Worm (Caenorhabditis elegans): ENCODE measurements around the gene W07G4.2.
A peak's percentile ranks its signal among the peaks of the same experiment; 100 is the strongest.

W07G4.2 gene

DNA sequence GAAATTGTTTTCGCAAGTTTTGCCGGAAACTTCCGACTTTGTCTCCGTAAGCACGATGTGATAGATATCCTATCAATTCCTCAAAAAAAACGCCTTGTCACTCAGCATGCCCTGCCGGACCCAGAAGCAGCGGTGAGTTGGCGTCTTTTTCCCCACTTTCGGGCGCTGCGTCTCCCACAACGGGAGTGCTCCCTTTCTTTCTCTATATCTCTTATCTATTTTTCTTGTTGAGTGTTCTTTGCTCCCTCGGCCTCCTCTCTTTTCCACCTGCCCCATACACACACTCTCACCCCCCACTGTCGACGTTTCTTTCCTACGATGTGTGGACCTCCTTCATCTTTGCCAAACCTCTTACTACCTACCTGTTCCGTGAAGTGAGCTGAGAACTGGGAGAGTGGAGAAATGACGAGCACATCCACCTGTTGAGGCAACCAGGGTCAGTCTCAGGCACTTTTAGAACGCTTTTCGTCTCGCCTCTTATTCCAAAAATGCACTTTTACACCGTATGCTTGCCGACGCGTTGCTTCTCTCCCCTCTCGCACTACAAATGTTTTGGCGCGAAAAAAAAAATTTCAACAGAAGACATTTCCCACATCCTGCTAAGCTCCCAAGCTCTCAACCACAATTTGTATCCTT, 49.7 kb upstream of the W07G4.2 start (continued):
- TF ChIP-seq nhr-25 (tag; optimal IDR thresholded peaks at IDR 0.05; ENCODE audit: borderline replicate concordance, insufficient read depth), result peak; percentile 47
- no peak for TF ChIP-seq zfp-2 (tag; optimal IDR thresholded peaks at IDR 0.05)
- TF ChIP-seq pqm-1 (tag; optimal IDR thresholded peaks at IDR 0.05), result no peak
- TF ChIP-seq ZK337.2 (GFP tag; IDR thresholded peaks at IDR 0.05), result no peak
- peak; percentile 28 for TF ChIP-seq dpl-1 (GFP tag; optimal IDR thresholded peaks at IDR 0.05)
- TF ChIP-seq daf-12 (tag; optimal IDR thresholded peaks at IDR 0.05), result no peak
- TF ChIP-seq ZK546.5 (tag; optimal IDR thresholded peaks at IDR 0.05), result no peak
- peak; percentile 73 for TF ChIP-seq tra-1 (GFP tag; IDR thresholded peaks at IDR 0.05)
- TF ChIP-seq spr-1 (tag; optimal IDR thresholded peaks at IDR 0.05), result peak; percentile 46
- no peak for TF ChIP-seq aly-2 (tag; optimal IDR thresholded peaks at IDR 0.05)
- TF ChIP-seq pha-4 (GFP tag; IDR thresholded peaks at IDR 0.05), result peak; percentile 47; the same call in 1 of the 2 replicates
- no peak for TF ChIP-seq pha-4 (tag; optimal IDR thresholded peaks at IDR 0.05)
- TF ChIP-seq lin-38 (GFP tag; IDR thresholded peaks at IDR 0.05), result peak; percentile 64
- TF ChIP-seq set-16 (GFP tag; IDR thresholded peaks at IDR 0.05), result peak; percentile 69
- TF ChIP-seq saeg-2 (GFP tag; IDR thresholded peaks at IDR 0.05), result peak; percentile 85
- TF ChIP-seq daf-8 (GFP tag; IDR thresholded peaks at IDR 0.05), result no peak
- no peak for TF ChIP-seq sdz-12 (GFP tag; optimal IDR thresholded peaks at IDR 0.05)
- no peak for TF ChIP-seq snpc-4 (tag; optimal IDR thresholded peaks at IDR 0.05)

DNA sequence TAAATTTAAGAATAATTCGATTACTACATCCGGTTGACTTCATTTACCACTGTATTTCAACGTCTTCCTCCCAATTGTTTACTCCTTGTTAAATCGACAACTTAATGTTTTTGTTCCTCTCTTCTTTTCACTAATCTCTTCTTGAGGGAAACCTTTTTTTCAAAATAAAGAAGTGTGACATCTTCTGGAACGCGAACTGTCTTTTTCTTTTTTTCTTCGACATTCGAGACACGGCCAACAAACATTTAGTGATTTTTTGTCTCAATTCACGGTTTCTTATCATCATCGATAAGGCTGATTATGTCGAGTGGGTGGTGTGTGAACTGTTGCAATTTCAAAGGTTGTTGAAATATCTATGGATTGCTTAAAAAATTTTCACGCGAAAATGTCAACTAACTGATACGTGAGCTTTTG, 48.9 kb upstream of the W07G4.2 start:
- TF ChIP-seq ces-1 (GFP tag; optimal IDR thresholded peaks at IDR 0.05) (no peak), zfp-3 (GFP tag; conservative IDR thresholded peaks at IDR 0.05) (no peak), F10B5.3 (tag; optimal IDR thresholded peaks at IDR 0.05) (no peak), hlh-11 (tag; optimal IDR thresholded peaks at IDR 0.05) (peak; percentile 75), lin-1 (GFP tag; IDR thresholded peaks at IDR 0.05) (no peak), vab-7 (GFP tag; IDR thresholded peaks at IDR 0.05) (no peak), F44E2.7 (GFP tag; IDR thresholded peaks at IDR 0.05) (no peak), rbr-2 (tag; optimal IDR thresholded peaks at IDR 0.05) (no peak), ceh-32 (tag; optimal IDR thresholded peaks at IDR 0.05; ENCODE audit: poor library complexity) (no peak), daf-19 (GFP tag; conservative IDR thresholded peaks at IDR 0.05) (no peak), mdt-29 (GFP tag; IDR thresholded peaks at IDR 0.05) (no peak), lir-3 (tag; optimal IDR thresholded peaks at IDR 0.05) (no peak), lin-13 (GFP tag; optimal IDR thresholded peaks at IDR 0.05) (no peak), dve-1 (tag; optimal IDR thresholded peaks at IDR 0.05; ENCODE audit: insufficient read depth) (peak; percentile 78), ZK546.5 (tag; optimal IDR thresholded peaks at IDR 0.05) (no peak), saeg-2 (GFP tag; IDR thresholded peaks at IDR 0.05) (0 out of 2 replicates have a peak, but pooled peaks have one; percentile 39), madf-9 (GFP tag; conservative IDR thresholded peaks at IDR 0.05) (no peak), zip-2 (tag; optimal IDR thresholded peaks at IDR 0.05) (no peak), hlh-30 (tag; optimal IDR thresholded peaks at IDR 0.05; ENCODE audit: insufficient read depth) (peak; percentile 42), nhr-11 (tag; optimal IDR thresholded peaks at IDR 0.05) (no peak), set-16 (GFP tag; IDR thresholded peaks at IDR 0.05) (no peak), pha-4 (GFP tag; IDR thresholded peaks at IDR 0.05) (no peak), pha-4 (tag; optimal IDR thresholded peaks at IDR 0.05) (no peak), daf-12 (tag; optimal IDR thresholded peaks at IDR 0.05) (no peak), mes-2 (tag; optimal IDR thresholded peaks at IDR 0.05; ENCODE audit: poor library complexity, severe bottlenecking) (peak; percentile 16), ceh-28 (tag; optimal IDR thresholded peaks at IDR 0.05) (no peak), zip-11 (GFP tag; IDR thresholded peaks at IDR 0.05) (no peak), lim-7 (GFP tag; IDR thresholded peaks at IDR 0.05) (no peak), dmd-8 (GFP tag; IDR thresholded peaks at IDR 0.05) (no peak), nhr-102 (tag; optimal IDR thresholded peaks at IDR 0.05) (no peak), F37D6.2 (tag; optimal IDR thresholded peaks at IDR 0.05) (no peak), ceh-82 (tag; optimal IDR thresholded peaks at IDR 0.05) (no peak), lin-38 (GFP tag; IDR thresholded peaks at IDR 0.05) (no peak), lin-29 (GFP tag; IDR thresholded peaks at IDR 0.05) (no peak), mxl-2 (GFP tag; conservative IDR thresholded peaks at IDR 0.05) (no peak), ztf-7 (tag; optimal IDR thresholded peaks at IDR 0.05) (no peak), spr-3 (GFP tag; optimal IDR thresholded peaks at IDR 0.05) (no peak), fos-1 (tag; optimal IDR thresholded peaks at IDR 0.05) (no peak), daf-8 (GFP tag; IDR thresholded peaks at IDR 0.05) (no peak)

All from whole organism, L4 larva.